Fruit fly (Drosophila melanogaster) whole organism, adult: Measurements from ENCODE around the gene Moe.

Experiments
- CG11617 ChIP-seq: fragments of 200-800 bp; sonication (Bioruptor generic); optimal IDR thresholded peaks from 2 replicates; lab custom pipeline; 2017; ENCODE audit warnings: mild to moderate bottlenecking, missing biosample characterization, missing genetic modification reagents, missing genetic modification characterization
- CG12768 ChIP-seq: fragments of 200-800 bp; sonication (Bioruptor generic); optimal IDR thresholded peaks from 2 replicates; lab custom pipeline; 2017; ENCODE audit warnings: missing biosample characterization, missing genetic modification characterization, mild to moderate bottlenecking, moderate library complexity, missing genetic modification reagents
- CG14711 ChIP-seq: fragments of 200-800 bp; sonication (Bioruptor generic); optimal IDR thresholded peaks from 2 replicates; lab custom pipeline; 2018; ENCODE audit warnings: missing biosample characterization, mild to moderate bottlenecking, missing genetic modification characterization, moderate library complexity
- CG1620 ChIP-seq: fragments of 200-800 bp; sonication (Bioruptor generic); optimal IDR thresholded peaks from 2 replicates; lab custom pipeline; 2016; ENCODE audit warnings: missing biosample characterization, missing genetic modification characterization
- CG33017 ChIP-seq: fragments of 200-800 bp; sonication (Bioruptor generic); optimal IDR thresholded peaks from 2 replicates; lab custom pipeline; 2018; ENCODE audit warnings: missing biosample characterization, mild to moderate bottlenecking, missing genetic modification characterization, moderate library complexity
- CG5204 ChIP-seq: fragments of 200-800 bp; sonication (Bioruptor generic); optimal IDR thresholded peaks from 2 replicates; lab custom pipeline; 2016; ENCODE audit warnings: missing biosample characterization, missing genetic modification characterization
- CG7045 ChIP-seq: fragments of 200-800 bp; sonication (Bioruptor generic); optimal IDR thresholded peaks from 2 replicates; lab custom pipeline; 2017; ENCODE audit warnings: missing biosample characterization, mild to moderate bottlenecking, missing genetic modification characterization
- CG7101 ChIP-seq: fragments of 200-800 bp; sonication (Bioruptor generic); optimal IDR thresholded peaks from 2 replicates; lab custom pipeline; 2018; ENCODE audit warnings: missing biosample characterization, mild to moderate bottlenecking, missing genetic modification characterization, moderate library complexity
- Clk ChIP-seq: fragments of 200-800 bp; sonication (Bioruptor generic); optimal IDR thresholded peaks from 2 replicates; lab custom pipeline; 2017; ENCODE audit warnings: missing biosample characterization, missing genetic modification characterization
- Crg-1 ChIP-seq: fragments of 200-800 bp; sonication (Bioruptor generic); optimal IDR thresholded peaks from 2 replicates; lab custom pipeline; 2016; ENCODE audit warnings: missing biosample characterization, missing genetic modification characterization
- Hr96 ChIP-seq: fragments of 200-800 bp; sonication (Bioruptor generic); optimal IDR thresholded peaks from 2 replicates; lab custom pipeline; 2016; ENCODE audit warnings: missing biosample characterization, missing genetic modification characterization
- Mnt ChIP-seq: fragments of 200-800 bp; sonication (Bioruptor generic); optimal IDR thresholded peaks from 2 replicates; lab custom pipeline; 2016; ENCODE audit warnings: missing biosample characterization, mild to moderate bottlenecking, missing genetic modification characterization
- bab1 ChIP-seq: fragments of 200-800 bp; sonication (Bioruptor generic); optimal IDR thresholded peaks from 3 replicates; lab custom pipeline; 2019; ENCODE audit warnings: missing biosample characterization, mild to moderate bottlenecking, missing genetic modification characterization, moderate library complexity
- cic ChIP-seq: fragments of 200-800 bp; sonication (Bioruptor generic); optimal IDR thresholded peaks from 2 replicates; lab custom pipeline; 2017; ENCODE audit warnings: missing biosample characterization, mild to moderate bottlenecking, missing genetic modification characterization, moderate library complexity
- cnc ChIP-seq, 2 experiments: fragments of >200 bp; optimal IDR thresholded peaks; 2 replicates each; lab custom pipeline; 2017
- kay ChIP-seq: fragments of 200-800 bp; sonication (Bioruptor generic); peaks from one replicate; lab custom pipeline; 2016; ENCODE audit warnings: missing biosample characterization, missing genetic modification characterization, borderline replicate concordance
- ovo ChIP-seq: fragments of 200-800 bp; sonication (Bioruptor generic); optimal IDR thresholded peaks from 2 replicates; lab custom pipeline; 2016; ENCODE audit warnings: missing biosample characterization, missing genetic modification characterization
- pad ChIP-seq: fragments of 200-800 bp; sonication (Bioruptor generic); optimal IDR thresholded peaks from 3 replicates; lab custom pipeline; 2017; ENCODE audit warnings: missing biosample characterization, missing genetic modification characterization, mild to moderate bottlenecking, moderate library complexity, missing genetic modification reagents
- tj ChIP-seq: fragments of 200-800 bp; sonication (Bioruptor generic); optimal IDR thresholded peaks from 3 replicates; lab custom pipeline; 2017; ENCODE audit warnings: missing biosample characterization, mild to moderate bottlenecking, missing genetic modification characterization, moderate library complexity
- toe ChIP-seq: fragments of 200-800 bp; sonication (Bioruptor generic); optimal IDR thresholded peaks from 2 replicates; lab custom pipeline; 2016; ENCODE audit warnings: missing biosample characterization, missing genetic modification characterization

The Moe gene

DNA sequence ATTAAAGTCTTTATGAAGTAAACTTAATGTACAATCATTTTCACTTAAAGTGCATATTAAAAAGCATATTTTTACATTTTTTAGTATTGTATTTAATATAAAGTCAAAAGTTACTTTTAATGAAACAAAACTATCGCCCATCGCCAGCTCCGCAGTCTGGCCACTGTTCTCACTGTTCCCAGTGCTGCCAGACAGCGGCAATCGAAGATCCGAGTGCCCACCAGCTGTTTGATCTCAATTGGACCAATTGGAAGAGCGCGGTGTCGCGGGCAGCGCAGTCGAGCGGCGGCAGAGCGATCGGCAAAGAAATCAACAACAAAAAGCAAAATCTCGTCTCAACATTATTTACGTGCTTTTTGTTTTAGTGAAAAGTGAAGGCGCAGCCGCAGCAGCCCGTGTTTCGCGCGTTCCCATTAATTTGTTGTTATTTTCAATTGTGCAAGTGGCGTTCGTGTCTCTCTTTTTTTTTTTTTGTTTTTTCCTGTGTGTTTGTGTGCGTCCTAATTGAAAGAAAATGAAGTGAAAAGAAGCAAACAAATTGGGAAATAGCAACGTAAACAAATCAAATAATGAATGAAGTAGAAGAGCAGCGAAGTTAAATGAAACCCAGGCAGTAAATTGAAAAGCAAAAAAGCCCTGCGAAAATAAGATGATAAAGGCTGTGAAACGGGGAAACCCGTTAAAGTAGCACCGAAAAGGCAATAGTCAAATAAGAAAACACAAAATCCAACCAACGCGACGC, 8.8 kb upstream of the Moe start, which contains the start of gene rdgA:
Gene rdgA, plus strand, starts transcription at position 264 of the 742 bp plus-strand sequence.
- peak; percentile 26 for TF ChIP-seq CG7101
- TF ChIP-seq Crg-1 (GFP tag; lab: Kevin White, UChicago) = no peak
- no peak for TF ChIP-seq kay (GFP tag; lab: Kevin White, UChicago)
- TF ChIP-seq CG1620 (GFP tag; lab: Kevin White, UChicago) = peak; percentile 49
- TF ChIP-seq tj (GFP tag; lab: Kevin White, UChicago) = peak; percentile 20

dm6 chrX:8905545-8906455, 7.7 kb upstream of the Moe start:
- no peak for TF ChIP-seq cnc (optimal IDR thresholded peaks at IDR 0.05; lab: Kevin White, UChicago)
- TF ChIP-seq ovo (GFP tag; lab: Kevin White, UChicago) = peak; percentile 92
- TF ChIP-seq kay (GFP tag; lab: Kevin White, UChicago) = no peak
- TF ChIP-seq toe (GFP tag; lab: Kevin White, UChicago) = no peak
- TF ChIP-seq CG33017 (tag; lab: Kevin White, UChicago) = no peak
- peak; percentile 6 for TF ChIP-seq CG11617
- TF ChIP-seq cic (GFP tag; lab: Kevin White, UChicago) = no peak
- TF ChIP-seq tj (GFP tag; lab: Kevin White, UChicago) = peak; percentile 64
- no peak for TF ChIP-seq pad (GFP tag; lab: Kevin White, UChicago)
- TF ChIP-seq Mnt (GFP tag; lab: Kevin White, UChicago) = peak; percentile 64
- no peak for TF ChIP-seq Crg-1 (GFP tag; lab: Kevin White, UChicago)
- TF ChIP-seq CG5204 (GFP tag; lab: Kevin White, UChicago) = no peak
- no peak for TF ChIP-seq Clk (GFP tag; lab: Kevin White, UChicago)
- no peak for TF ChIP-seq CG7101

- TF ChIP-seq Mnt (GFP tag; lab: Kevin White, UChicago) (peak; percentile 92), Clk (GFP tag; lab: Kevin White, UChicago) (no peak), CG5204 (GFP tag; lab: Kevin White, UChicago) (no peak), CG7101 (peak; percentile 5)
Measured at dm6 chrX:8901447-8901846, 3.3 kb upstream of the Moe start, which contains the start of gene Rbm13. TSS of gene Rbm13 (plus strand) at chrX:8901699.

DNA sequence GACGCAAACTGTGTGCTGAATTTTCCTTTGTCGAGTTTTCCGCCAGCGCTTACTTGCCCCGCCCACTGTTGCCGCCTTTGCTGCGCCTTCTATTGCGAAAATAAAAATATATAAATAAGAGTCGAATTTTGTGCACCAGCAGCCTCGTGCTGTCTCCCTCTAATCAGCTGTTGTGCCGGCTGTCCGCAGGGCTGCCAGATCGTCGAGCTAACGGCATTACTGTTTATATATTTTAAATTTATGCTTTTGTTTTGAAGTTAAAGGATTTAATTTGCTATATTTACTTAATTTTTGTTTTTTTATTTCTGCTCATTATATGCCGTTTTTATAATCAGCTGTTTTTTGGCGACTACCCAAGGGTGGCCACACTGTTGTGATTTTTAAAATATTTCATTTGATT, 2.0 kb upstream of the Moe start, which contains the start of gene Uros1:
Gene Uros1, minus strand, starts transcription at position 171 of the 400 bp plus-strand sequence.
- TF ChIP-seq cic (GFP tag; lab: Kevin White, UChicago) = no peak
- peak; percentile 58 for TF ChIP-seq CG5204 (GFP tag; lab: Kevin White, UChicago)
- TF ChIP-seq cnc (optimal IDR thresholded peaks at IDR 0.05; lab: Kevin White, UChicago) = no peak
- TF ChIP-seq kay (GFP tag; lab: Kevin White, UChicago) = no peak
- TF ChIP-seq CG7101 = peak; percentile 20
- TF ChIP-seq pad (GFP tag; lab: Kevin White, UChicago) = no peak
- TF ChIP-seq CG33017 (tag; lab: Kevin White, UChicago) = no peak
- TF ChIP-seq ovo (GFP tag; lab: Kevin White, UChicago) = peak; percentile 86
- TF ChIP-seq Clk (GFP tag; lab: Kevin White, UChicago) = no peak
- no peak for TF ChIP-seq CG12768 (GFP tag; lab: Kevin White, UChicago)
- no peak for TF ChIP-seq Hr96
- peak; percentile 8 for TF ChIP-seq CG11617
- no peak for TF ChIP-seq Crg-1 (GFP tag; lab: Kevin White, UChicago)
- TF ChIP-seq tj (GFP tag; lab: Kevin White, UChicago) = peak; percentile 20
- TF ChIP-seq Mnt (GFP tag; lab: Kevin White, UChicago) = peak; percentile 63
- peak; percentile 68 for TF ChIP-seq bab1 (GFP tag; lab: Kevin White, UChicago)
- peak; percentile 60 for TF ChIP-seq CG1620 (GFP tag; lab: Kevin White, UChicago)
- TF ChIP-seq CG7045 (GFP tag; lab: Kevin White, UChicago) = no peak
- peak; percentile 41 for TF ChIP-seq CG14711 (tag; lab: Kevin White, UChicago)
- peak; percentile 40 for TF ChIP-seq toe (GFP tag; lab: Kevin White, UChicago)

DNA sequence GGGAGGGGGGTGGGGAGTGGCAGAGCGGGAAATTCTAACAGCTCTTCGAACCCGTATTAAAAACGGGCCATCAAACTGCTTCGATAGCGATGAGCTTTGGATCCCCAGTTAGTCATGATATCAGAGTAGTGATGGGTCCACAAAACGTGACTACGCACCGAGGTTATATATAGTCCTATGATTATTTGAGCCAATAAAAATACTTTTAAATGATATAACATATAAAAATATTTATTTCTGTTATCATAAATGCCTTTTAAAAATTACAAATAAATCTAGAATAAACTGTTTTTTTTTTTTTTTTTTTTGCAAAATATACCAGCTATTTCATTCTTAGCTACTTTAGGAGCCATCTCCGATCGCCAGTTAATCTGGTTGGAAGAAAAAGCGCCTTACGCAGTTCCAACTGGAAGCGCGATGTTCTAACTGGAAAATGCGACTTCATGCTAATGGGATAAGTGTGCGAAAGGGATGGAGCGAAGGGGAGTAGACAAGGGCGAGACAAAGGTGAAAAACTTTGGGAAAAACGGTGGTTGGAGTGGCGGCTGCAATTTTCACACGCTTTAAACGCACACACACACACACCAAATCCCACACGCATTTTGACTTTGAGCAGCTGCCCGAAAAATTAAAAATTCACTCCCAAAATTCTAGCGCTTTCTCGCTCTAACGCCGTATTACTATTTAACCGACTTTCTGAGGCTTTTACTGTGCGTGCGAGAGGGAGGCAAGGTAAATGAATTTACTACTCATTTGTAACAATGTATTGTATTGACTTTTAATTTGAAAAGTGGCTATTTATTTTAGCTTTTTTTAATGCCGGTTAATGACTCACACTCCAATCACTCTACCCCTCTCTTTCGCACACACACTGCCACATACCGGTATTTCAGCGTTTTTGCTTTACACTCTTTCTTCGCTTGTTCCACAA, 1.0 kb downstream of the Moe start:
- TF ChIP-seq Mnt (GFP tag; lab: Kevin White, UChicago) (no peak), CG11617 (no peak), CG7101 (peak; percentile 60), CG12768 (GFP tag; lab: Kevin White, UChicago) (no peak), pad (GFP tag; lab: Kevin White, UChicago) (peak; percentile 51), cnc (optimal IDR thresholded peaks at IDR 0.05; lab: Kevin White, UChicago) (no peak), Crg-1 (GFP tag; lab: Kevin White, UChicago) (no peak), bab1 (GFP tag; lab: Kevin White, UChicago) (no peak), CG1620 (GFP tag; lab: Kevin White, UChicago) (no peak), Clk (GFP tag; lab: Kevin White, UChicago) (no peak), kay (GFP tag; lab: Kevin White, UChicago) (peak; percentile 3), ovo (GFP tag; lab: Kevin White, UChicago) (peak; percentile 34)
